Fruit fly (Drosophila melanogaster) whole organism, embryonic: ENCODE results near the gene CG33640.

Experiments
- CG10267 ChIP-seq: fragments of 200-800 bp; sonication (Bioruptor generic); optimal IDR thresholded peaks from 2 replicates; lab custom pipeline; 2018; ENCODE audit warnings: missing biosample characterization, mild to moderate bottlenecking, missing genetic modification characterization, moderate library complexity
- CG11504 ChIP-seq: fragments of 200-800 bp; sonication (Bioruptor generic); optimal IDR thresholded peaks from 3 replicates; lab custom pipeline; 2019; ENCODE audit warnings: missing biosample characterization, mild to moderate bottlenecking, missing genetic modification characterization, moderate library complexity
- CG1233 ChIP-seq: fragments of 200-800 bp; sonication (Bioruptor generic); optimal IDR thresholded peaks from 4 replicates; lab custom pipeline; 2018; ENCODE audit warnings: missing biosample characterization, mild to moderate bottlenecking, missing genetic modification characterization
- CG12391 ChIP-seq: fragments of 200-800 bp; sonication (Bioruptor generic); optimal IDR thresholded peaks from 3 replicates; lab custom pipeline; 2018; ENCODE audit warnings: missing biosample characterization, mild to moderate bottlenecking, missing genetic modification characterization, moderate library complexity
- CG12769 ChIP-seq: fragments of 200-800 bp; sonication (Bioruptor generic); optimal IDR thresholded peaks from 2 replicates; lab custom pipeline; 2019; ENCODE audit warnings: missing biosample characterization, mild to moderate bottlenecking, missing genetic modification characterization, moderate library complexity
- CG15601 ChIP-seq: fragments of 200-800 bp; sonication (Bioruptor generic); optimal IDR thresholded peaks from 3 replicates; lab custom pipeline; 2019; ENCODE audit warnings: missing biosample characterization, mild to moderate bottlenecking, missing genetic modification characterization, moderate library complexity
- CG17359 ChIP-seq: fragments of 200-800 bp; sonication (Bioruptor generic); optimal IDR thresholded peaks from 3 replicates; lab custom pipeline; 2018; ENCODE audit warnings: missing biosample characterization, mild to moderate bottlenecking, missing genetic modification characterization, moderate library complexity
- CG17802 ChIP-seq: fragments of 200-800 bp; sonication (Bioruptor generic); optimal IDR thresholded peaks from 2 replicates; lab custom pipeline; 2018; ENCODE audit warnings: missing biosample characterization, mild to moderate bottlenecking, missing genetic modification characterization, moderate library complexity
- CG18599 ChIP-seq: fragments of 200-800 bp; sonication (Bioruptor generic); optimal IDR thresholded peaks from 3 replicates; lab custom pipeline; 2017; ENCODE audit warnings: missing biosample characterization, missing genetic modification characterization, mild to moderate bottlenecking, moderate library complexity, missing genetic modification reagents
- CG2678 ChIP-seq: fragments of 200-800 bp; sonication (Bioruptor generic); optimal IDR thresholded peaks from 3 replicates; lab custom pipeline; 2019; ENCODE audit warnings: missing biosample characterization, mild to moderate bottlenecking, missing genetic modification characterization, moderate library complexity
- CG2712 ChIP-seq: fragments of 200-800 bp; optimal IDR thresholded peaks from 3 replicates; lab custom pipeline; 2019; ENCODE audit warnings: missing biosample characterization, mild to moderate bottlenecking, missing genetic modification characterization, moderate library complexity
- CG30403 ChIP-seq: fragments of 200-800 bp; sonication (Bioruptor generic); optimal IDR thresholded peaks from 3 replicates; lab custom pipeline; 2016; ENCODE audit warnings: missing biosample characterization, missing genetic modification characterization
- CG6689 ChIP-seq: fragments of 200-800 bp; sonication (Bioruptor generic); IDR thresholded peaks from 2 replicates; pipeline ENCODE4 v1.3.6; 2022; ENCODE audit warnings: missing biosample characterization, missing genetic modification characterization
- CG7839 ChIP-seq: fragments of 200-800 bp; sonication (Bioruptor generic); optimal IDR thresholded peaks from 3 replicates; lab custom pipeline; 2018; ENCODE audit warnings: missing biosample characterization, mild to moderate bottlenecking, missing genetic modification characterization, moderate library complexity
- D19A ChIP-seq: fragments of 200-800 bp; optimal IDR thresholded peaks from 3 replicates; lab custom pipeline; 2019; ENCODE audit warnings: missing biosample characterization, mild to moderate bottlenecking, missing genetic modification characterization, moderate library complexity
- Doc3 ChIP-seq: fragments of 200-800 bp; sonication (Bioruptor generic); IDR thresholded peaks from 3 replicates; pipeline ENCODE4 v1.3.6; 2022; ENCODE audit warnings: missing biosample characterization, missing genetic modification characterization; ENCODE audit not compliant: partially characterized antibody
- Drgx ChIP-seq: fragments of 200-800 bp; sonication (Bioruptor generic); IDR thresholded peaks from 2 replicates; pipeline ENCODE4 v1.3.6; 2022; ENCODE audit warnings: missing biosample characterization, missing genetic modification characterization
- E2f1 ChIP-seq: fragments of 200-800 bp; sonication (Bioruptor generic); IDR thresholded peaks from 2 replicates; pipeline ENCODE4 v1.3.6; 2022; ENCODE audit warnings: missing biosample characterization, missing genetic modification characterization
- Fer3 ChIP-seq: fragments of 200-800 bp; sonication (Bioruptor generic); optimal IDR thresholded peaks from 2 replicates; lab custom pipeline; 2018; ENCODE audit warnings: missing biosample characterization, mild to moderate bottlenecking, missing genetic modification characterization, moderate library complexity
- HmgD ChIP-seq: fragments of 200-800 bp; sonication (Bioruptor generic); optimal IDR thresholded peaks from 3 replicates; lab custom pipeline; 2016; ENCODE audit warnings: missing biosample characterization, missing genetic modification characterization
- Hr51 ChIP-seq, 2 experiments: fragments of 200-800 bp; sonication (Bioruptor generic); optimal IDR thresholded peaks; 2 replicates in 1 of 2; 3 replicates in 1 of 2; lab custom pipeline; 2016 to 2018; ENCODE audit warnings: missing biosample characterization in 2 of 2, missing genetic modification characterization in 2 of 2, mild to moderate bottlenecking in 1 of 2, moderate library complexity in 1 of 2
- Max ChIP-seq: fragments of 200-800 bp; sonication (Bioruptor generic); optimal IDR thresholded peaks from 2 replicates; lab custom pipeline; 2016; ENCODE audit warnings: missing biosample characterization, mild to moderate bottlenecking, missing genetic modification characterization
- PHDP ChIP-seq: fragments of 200-800 bp; sonication (Bioruptor generic); optimal IDR thresholded peaks from 3 replicates; lab custom pipeline; 2018; ENCODE audit warnings: missing biosample characterization, mild to moderate bottlenecking, missing genetic modification characterization, moderate library complexity
- Sox100B ChIP-seq: fragments of 200-800 bp; sonication (Bioruptor generic); optimal IDR thresholded peaks from 3 replicates; lab custom pipeline; 2018; ENCODE audit warnings: missing biosample characterization, mild to moderate bottlenecking, missing genetic modification characterization
- Sox102F ChIP-seq: fragments of 200-800 bp; sonication (Bioruptor generic); optimal IDR thresholded peaks from 2 replicates; lab custom pipeline; 2018; ENCODE audit warnings: missing biosample characterization, mild to moderate bottlenecking, missing genetic modification characterization, moderate library complexity
- Xbp1 ChIP-seq: fragments of 200-800 bp; sonication (Bioruptor generic); optimal IDR thresholded peaks from 3 replicates; lab custom pipeline; 2016; ENCODE audit warnings: missing biosample characterization, mild to moderate bottlenecking, missing genetic modification characterization
- ase ChIP-seq: fragments of 200-800 bp; sonication (Bioruptor generic); IDR thresholded peaks from 3 replicates; pipeline ENCODE4 v1.3.6; 2022; ENCODE audit warnings: missing biosample characterization, missing genetic modification characterization
- bbx ChIP-seq: fragments of 200-800 bp; sonication (Bioruptor generic); IDR thresholded peaks from 2 replicates; pipeline ENCODE4 v1.3.6; 2022; ENCODE audit warnings: missing biosample characterization, missing genetic modification characterization; ENCODE audit not compliant: partially characterized antibody
- croc ChIP-seq: fragments of 200-800 bp; sonication (Bioruptor generic); conservative IDR thresholded peaks from 3 replicates; pipeline ENCODE4 v1.3.6; 2022; ENCODE audit warnings: missing biosample characterization, missing genetic modification characterization
- crol ChIP-seq: fragments of 200-800 bp; sonication (Bioruptor generic); IDR thresholded peaks from 2 replicates; pipeline ENCODE4 v1.3.6; 2022; ENCODE audit warnings: missing biosample characterization, missing genetic modification characterization
- dmrt99B ChIP-seq: fragments of 200-800 bp; sonication (Bioruptor generic); optimal IDR thresholded peaks from 2 replicates; lab custom pipeline; 2018; ENCODE audit warnings: missing biosample characterization, mild to moderate bottlenecking, missing genetic modification characterization, moderate library complexity
- eve ChIP-seq, 2 experiments: fragments of >200 bp; optimal IDR thresholded peaks; 2 replicates each; lab custom pipeline; 2017; ENCODE audit warnings: missing biosample characterization in 2 of 2, missing genetic modification characterization in 2 of 2
- gem ChIP-seq: fragments of 200-800 bp; sonication (Bioruptor generic); optimal IDR thresholded peaks from 2 replicates; lab custom pipeline; 2019; ENCODE audit warnings: missing biosample characterization, mild to moderate bottlenecking, missing genetic modification characterization, moderate library complexity
- ham ChIP-seq: fragments of 200-800 bp; sonication (Bioruptor generic); IDR thresholded peaks from 2 replicates; pipeline ENCODE4 v1.3.6; 2022; ENCODE audit warnings: missing biosample characterization, missing genetic modification characterization
- kay ChIP-seq: fragments of 200-800 bp; sonication (Bioruptor generic); optimal IDR thresholded peaks from 2 replicates; lab custom pipeline; 2016; ENCODE audit warnings: missing biosample characterization, missing genetic modification characterization
- lab ChIP-seq: fragments of 200-800 bp; sonication (Bioruptor generic); optimal IDR thresholded peaks from 3 replicates; lab custom pipeline; 2017; ENCODE audit warnings: missing biosample characterization, missing genetic modification characterization, mild to moderate bottlenecking, moderate library complexity, missing genetic modification reagents
- otp ChIP-seq: fragments of 200-800 bp; sonication (Bioruptor generic); IDR thresholded peaks from 3 replicates; pipeline ENCODE4, ENCODE4 v1.3.6; 2022; ENCODE audit warnings: missing biosample characterization, missing genetic modification characterization
- pan ChIP-seq, 4 experiments: fragments of >200 bp in 3 of 4; fragments of 200-800 bp in 1 of 4; sonication (Bioruptor generic) in 1 of 4; optimal IDR thresholded peaks in 3 of 4; IDR thresholded peaks in 1 of 4; 2 replicates each; pipeline versions ENCODE4 v1.3.6 to Lab custom; 2017 to 2022; ENCODE audit warnings: missing biosample characterization in 2 of 4, missing genetic modification characterization in 2 of 4, mixed read lengths in 1 of 4
- shn ChIP-seq: fragments of 200-800 bp; sonication (Bioruptor generic); optimal IDR thresholded peaks from 3 replicates; lab custom pipeline; 2016; ENCODE audit warnings: missing biosample characterization, missing genetic modification characterization
- slbo ChIP-seq: fragments of 200-800 bp; sonication (Bioruptor generic); IDR thresholded peaks from 2 replicates; pipeline ENCODE4 v1.3.6; 2022; ENCODE audit warnings: missing biosample characterization, missing genetic modification characterization
- sqz ChIP-seq: fragments of 200-800 bp; sonication (Bioruptor generic); optimal IDR thresholded peaks from 3 replicates; lab custom pipeline; 2018; ENCODE audit warnings: missing biosample characterization, mild to moderate bottlenecking, missing genetic modification characterization
- tap ChIP-seq: fragments of 200-800 bp; optimal IDR thresholded peaks from 3 replicates; lab custom pipeline; 2019; ENCODE audit warnings: missing biosample characterization, mild to moderate bottlenecking, missing genetic modification characterization, moderate library complexity
- ttk ChIP-seq: fragments of 200-800 bp; sonication (Bioruptor generic); IDR thresholded peaks from 2 replicates; pipeline ENCODE4 v2.1.2; 2022; ENCODE audit warnings: missing biosample characterization, missing genetic modification characterization
- unpg ChIP-seq: fragments of 200-800 bp; sonication (Bioruptor generic); optimal IDR thresholded peaks from 3 replicates; lab custom pipeline; 2018; ENCODE audit warnings: missing biosample characterization, mild to moderate bottlenecking, missing genetic modification characterization, moderate library complexity
- vvl ChIP-seq: fragments of 200-800 bp; sonication (Bioruptor generic); IDR thresholded peaks from 2 replicates; pipeline ENCODE4 v1.3.6; 2022; ENCODE audit warnings: missing biosample characterization, missing genetic modification characterization

Gene CG33640

DNA sequence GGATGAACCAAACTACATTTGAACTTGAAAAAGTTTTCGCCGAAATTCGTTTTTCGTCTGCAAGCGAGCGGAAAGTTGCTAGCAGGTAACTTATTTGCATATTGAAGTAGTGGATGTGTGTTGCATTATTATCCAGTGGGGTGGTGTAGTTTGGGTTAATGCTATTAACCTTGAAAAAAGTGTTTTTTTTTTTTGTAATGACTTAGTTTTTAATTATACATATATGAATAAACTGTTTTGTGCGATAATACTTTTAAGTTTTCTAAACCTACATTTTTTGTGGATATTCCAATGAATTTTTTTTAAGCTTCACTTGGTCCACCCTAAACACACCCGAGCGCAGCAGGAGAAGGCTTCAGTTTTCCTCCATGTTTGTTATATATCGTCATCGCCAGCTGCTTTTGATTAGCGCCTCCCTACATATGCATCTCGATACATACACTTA is 43.4 kb downstream of the CG33640 start (continued):
- TF ChIP-seq eve (GFP tag; optimal IDR thresholded peaks at IDR 0.05; lab: Kevin White, UChicago), result peak in 1 of 2 experiments; percentile 90

DNA sequence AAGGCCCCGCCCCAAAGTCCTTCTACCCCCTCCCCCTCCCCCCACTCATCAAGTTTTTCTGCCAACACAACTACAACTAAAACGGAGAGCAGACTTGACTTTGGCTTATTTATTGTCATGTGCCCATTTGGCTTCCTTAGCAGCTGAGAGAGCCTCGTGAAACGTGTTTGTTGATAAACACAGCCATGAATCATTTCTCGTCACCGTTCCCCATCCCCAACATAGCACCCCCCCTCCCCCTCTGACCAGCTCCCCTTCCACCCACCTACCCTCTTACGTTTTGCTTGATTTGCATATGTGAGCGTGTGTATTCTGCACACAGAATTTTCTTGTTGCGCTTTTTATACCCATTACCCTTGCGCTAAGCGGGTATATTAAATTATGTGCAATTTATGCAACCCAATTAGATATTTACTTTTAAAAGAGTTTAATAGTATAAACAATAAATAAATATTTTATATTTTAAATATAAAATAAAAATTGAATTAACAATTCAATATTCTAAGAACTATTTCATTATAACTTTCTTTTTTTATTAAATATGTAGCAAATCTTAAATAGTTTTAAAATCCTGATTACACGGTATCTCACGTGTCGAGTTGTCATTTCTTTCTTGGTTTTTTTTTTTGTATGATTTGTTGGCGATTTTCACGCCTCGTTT is 44.3 kb downstream of the CG33640 start:
- TF ChIP-seq sqz, result peak; percentile 53
- peak; percentile 5 for TF ChIP-seq CG15601 (tag; lab: Kevin White, UChicago)
- TF ChIP-seq Hr51 (GFP tag; optimal IDR thresholded peaks at IDR 0.05; lab: Kevin White, UChicago), result peak in 1 of 2 experiments; percentile 47
- 0 out of 3 replicates have a peak, but pooled peaks have one; percentile 7 for TF ChIP-seq otp (GFP tag; lab: Robert Waterston, UW)
- 0 out of 2 replicates have a peak, but pooled peaks have one; percentile 10 for TF ChIP-seq slbo
- TF ChIP-seq Sox100B, result peak; percentile 39
- peak; percentile 67 for TF ChIP-seq CG7839 (tag; lab: Kevin White, UChicago)
- TF ChIP-seq gem (tag; lab: Kevin White, UChicago), result peak; percentile 54
- TF ChIP-seq CG11504, result peak; percentile 58
- peak; percentile 74 for TF ChIP-seq CG2678 (tag; lab: Kevin White, UChicago)
- TF ChIP-seq CG6689 (GFP tag; lab: Robert Waterston, UW), result peak; percentile 50
- TF ChIP-seq crol (GFP tag; lab: Robert Waterston, UW), result peak; percentile 86
- no peak for TF ChIP-seq ase
- peak; percentile 3 for TF ChIP-seq unpg
- no peak for TF ChIP-seq ham
- TF ChIP-seq Max (GFP tag; lab: Kevin White, UChicago), result no peak
- no peak for TF ChIP-seq CG12769
- no peak for TF ChIP-seq ttk (GFP tag; lab: Robert Waterston, UW)
- no peak for TF ChIP-seq croc (GFP tag; lab: Robert Waterston, UW)
- TF ChIP-seq lab (GFP tag; lab: Kevin White, UChicago), result peak; percentile 4
- TF ChIP-seq CG12391, result peak; percentile 26
- TF ChIP-seq HmgD (GFP tag; lab: Kevin White, UChicago), result no peak
- TF ChIP-seq CG10267 (tag; lab: Kevin White, UChicago), result peak; percentile 21
- TF ChIP-seq Drgx (GFP tag; lab: Robert Waterston, UW), result peak; percentile 54; the same call in 1 of the 2 replicates
- peak; percentile 12 for TF ChIP-seq Xbp1 (GFP tag; lab: Kevin White, UChicago)
- peak; percentile 29 for TF ChIP-seq Sox102F (GFP tag; lab: Kevin White, UChicago)
- no peak for TF ChIP-seq shn (GFP tag; lab: Kevin White, UChicago)
- peak; percentile 19; the same call in 1 of the 2 replicates for TF ChIP-seq E2f1 (GFP tag; lab: Robert Waterston, UW)
- TF ChIP-seq bbx, result no peak
- TF ChIP-seq CG18599 (GFP tag; lab: Kevin White, UChicago), result peak; percentile 21
- peak; percentile 55 for TF ChIP-seq dmrt99B (tag; lab: Kevin White, UChicago)
- TF ChIP-seq CG2712 (tag; lab: Kevin White, UChicago), result peak; percentile 50
- no peak for TF ChIP-seq CG1233 (GFP tag; lab: Kevin White, UChicago)
- TF ChIP-seq CG17802, result no peak
- TF ChIP-seq Fer3 (tag; lab: Kevin White, UChicago), result peak; percentile 5
- peak; percentile 47 for TF ChIP-seq vvl
- TF ChIP-seq pan (optimal IDR thresholded peaks at IDR 0.05; lab: Kevin White, UChicago), result no peak
- peak in 1 of 2 experiments; percentile 20 for TF ChIP-seq pan (GFP tag; optimal IDR thresholded peaks at IDR 0.05 in 1 of 2, IDR thresholded peaks at IDR 0.05 in 1 of 2)
- peak; percentile 7 for TF ChIP-seq kay
- TF ChIP-seq Doc3 (GFP tag; lab: Robert Waterston, UW), result no peak
- peak; percentile 14 for TF ChIP-seq PHDP (tag; lab: Kevin White, UChicago)
- peak; percentile 5 for TF ChIP-seq CG30403 (GFP tag; lab: Kevin White, UChicago)
- TF ChIP-seq D19A (tag; lab: Kevin White, UChicago), result peak; percentile 34
- peak; percentile 46 for TF ChIP-seq CG17359
- peak; percentile 30 for TF ChIP-seq tap (tag; lab: Kevin White, UChicago)
